Fruit fly (Drosophila melanogaster): Measurements from ENCODE around the gene CG13308.
A peak's percentile ranks its signal among the peaks of the same experiment; 100 is the strongest.

Gene CG13308

DNA sequence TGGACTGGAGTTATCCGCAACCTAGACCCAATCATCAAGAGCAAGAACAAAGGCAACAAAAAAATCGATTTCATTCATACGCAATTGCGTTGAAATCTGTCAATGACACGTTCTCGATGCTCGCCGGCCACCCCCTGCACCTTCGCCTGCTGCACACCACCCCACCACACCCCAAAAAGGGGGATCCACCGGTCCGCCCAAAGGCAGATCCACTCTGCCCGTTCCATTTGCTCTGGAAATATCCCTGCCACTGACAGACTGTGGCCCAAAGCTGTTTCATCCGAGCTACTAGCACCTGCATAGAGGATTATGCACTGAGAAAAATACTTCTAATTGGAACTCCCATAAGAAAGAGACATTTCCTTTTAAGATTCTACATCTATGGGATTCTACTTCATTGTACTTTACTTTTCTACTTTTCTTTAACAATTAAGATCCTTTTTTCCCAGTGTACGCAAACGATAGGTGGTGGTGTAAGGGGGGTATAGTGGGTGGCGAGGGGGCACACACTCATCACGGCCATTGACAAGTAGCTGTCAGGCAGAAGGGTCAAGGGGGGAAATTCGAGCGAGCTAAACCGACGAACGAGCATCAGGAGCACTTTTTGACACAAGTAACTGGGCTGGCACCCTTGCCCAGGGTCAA lies 15.5 kb downstream of the CG13308 start:
- TF ChIP-seq CG17328 (GFP tag; IDR thresholded peaks at IDR 0.05) (peak; percentile 68), gsb-n (tag; optimal IDR thresholded peaks at IDR 0.05) (no peak), CG8944 (GFP tag; optimal IDR thresholded peaks at IDR 0.05) (peak; percentile 16), HLH3B (GFP tag; IDR thresholded peaks at IDR 0.05) (peak; percentile 57; the same call in 1 of the 2 replicates), Aef1 (GFP tag; IDR thresholded peaks at IDR 0.05) (0 out of 3 replicates have a peak, but pooled peaks have one; percentile 13), CG34422 (GFP tag; IDR thresholded peaks at IDR 0.05) (peak; percentile 66; the same call in 1 of the 3 replicates), YL-1 (GFP tag; optimal IDR thresholded peaks at IDR 0.05) (no peak), Gug (GFP tag; IDR thresholded peaks at IDR 0.05) (peak; percentile 44; the same call in 1 of the 4 replicates), MBD-R2 (GFP tag; IDR thresholded peaks at IDR 0.05) (no peak), dmrt99B (tag; optimal IDR thresholded peaks at IDR 0.05) (peak; percentile 75), chn (GFP tag; optimal IDR thresholded peaks at IDR 0.05) (peak; percentile 51), PHDP (tag; optimal IDR thresholded peaks at IDR 0.05) (peak; percentile 51), CG1233 (GFP tag; optimal IDR thresholded peaks at IDR 0.05) (no peak), CG7786 (GFP tag; optimal IDR thresholded peaks at IDR 0.05) (peak; percentile 45), esg (GFP tag; conservative IDR thresholded peaks at IDR 0.05) (peak; percentile 49), aop (GFP tag; IDR thresholded peaks at IDR 0.05) (0 out of 2 replicates have a peak, but pooled peaks have one; percentile 10), sug (tag; optimal IDR thresholded peaks at IDR 0.05) (no peak), CG11695 (GFP tag; IDR thresholded peaks at IDR 0.05) (0 out of 3 replicates have a peak, but pooled peaks have one; percentile 19), E2f1 (GFP tag; IDR thresholded peaks at IDR 0.05) (no peak), trem (tag; optimal IDR thresholded peaks at IDR 0.05) (peak; percentile 16), Dbx (GFP tag; IDR thresholded peaks at IDR 0.05) (no peak), lmd (GFP tag; IDR thresholded peaks at IDR 0.05) (peak; percentile 26; the same call in 1 of the 2 replicates), Side (GFP tag; optimal IDR thresholded peaks at IDR 0.05) (peak; percentile 22), CG17361 (GFP tag; IDR thresholded peaks at IDR 0.05) (peak; percentile 68; the same call in 2 of the 3 replicates), CG10979 (tag; optimal IDR thresholded peaks at IDR 0.05) (peak; percentile 79), CG4820 (GFP tag; optimal IDR thresholded peaks at IDR 0.05) (peak; percentile 36), chm (GFP tag; IDR thresholded peaks at IDR 0.05) (no peak), shn (GFP tag; optimal IDR thresholded peaks at IDR 0.05) (peak; percentile 6), CG31441 (GFP tag; IDR thresholded peaks at IDR 0.05) (peak; percentile 42), Spps (tag; optimal IDR thresholded peaks at IDR 0.05) (peak; percentile 37), Sox102F (GFP tag; optimal IDR thresholded peaks at IDR 0.05) (peak; percentile 56), CG18619 (GFP tag; optimal IDR thresholded peaks at IDR 0.05) (peak; percentile 1), Ada2b (GFP tag; IDR thresholded peaks at IDR 0.05) (peak; percentile 53; the same call in 1 of the 2 replicates), otp (GFP tag; IDR thresholded peaks at IDR 0.05) (peak; percentile 49; the same call in 1 of the 3 replicates), CG7963 (GFP tag; IDR thresholded peaks at IDR 0.05; ENCODE audit: partially characterized antibody) (no peak), peb (GFP tag; IDR thresholded peaks at IDR 0.05) (peak; percentile 24; the same call in 1 of the 2 replicates), ERR (GFP tag; optimal IDR thresholded peaks at IDR 0.05) (peak; percentile 9), CG10543 (GFP tag; optimal IDR thresholded peaks at IDR 0.05) (no peak), fd3F (GFP tag; optimal IDR thresholded peaks at IDR 0.05) (no peak), gce (GFP tag; IDR thresholded peaks at IDR 0.05) (peak; percentile 57; the same call in 1 of the 3 replicates), CG6689 (GFP tag; IDR thresholded peaks at IDR 0.05) (peak; percentile 68), CG17829 (tag; optimal IDR thresholded peaks at IDR 0.05) (peak; percentile 48), Hmx (GFP tag; optimal IDR thresholded peaks at IDR 0.05) (no peak), bbx (GFP tag; IDR thresholded peaks at IDR 0.05; ENCODE audit: partially characterized antibody) (no peak), grau (tag; optimal IDR thresholded peaks at IDR 0.05) (peak; percentile 46), Hr51 (GFP tag; optimal IDR thresholded peaks at IDR 0.05) (peak in 1 of 2 experiments; percentile 47), Doc2 (GFP tag; IDR thresholded peaks at IDR 0.05) (no peak), CG10147 (GFP tag; optimal IDR thresholded peaks at IDR 0.05) (peak; percentile 11), CG3847 (GFP tag; IDR thresholded peaks at IDR 0.05) (peak; percentile 35; the same call in 1 of the 2 replicates), Atf6 (GFP tag; IDR thresholded peaks at IDR 0.05) (0 out of 2 replicates have a peak, but pooled peaks have one; percentile 29)
